Fruit fly (Drosophila melanogaster): ENCODE measurements around the gene Rcc1.
A peak's percentile ranks its signal among the peaks of the same experiment; 100 is the strongest.

Rcc1 gene

DNA sequence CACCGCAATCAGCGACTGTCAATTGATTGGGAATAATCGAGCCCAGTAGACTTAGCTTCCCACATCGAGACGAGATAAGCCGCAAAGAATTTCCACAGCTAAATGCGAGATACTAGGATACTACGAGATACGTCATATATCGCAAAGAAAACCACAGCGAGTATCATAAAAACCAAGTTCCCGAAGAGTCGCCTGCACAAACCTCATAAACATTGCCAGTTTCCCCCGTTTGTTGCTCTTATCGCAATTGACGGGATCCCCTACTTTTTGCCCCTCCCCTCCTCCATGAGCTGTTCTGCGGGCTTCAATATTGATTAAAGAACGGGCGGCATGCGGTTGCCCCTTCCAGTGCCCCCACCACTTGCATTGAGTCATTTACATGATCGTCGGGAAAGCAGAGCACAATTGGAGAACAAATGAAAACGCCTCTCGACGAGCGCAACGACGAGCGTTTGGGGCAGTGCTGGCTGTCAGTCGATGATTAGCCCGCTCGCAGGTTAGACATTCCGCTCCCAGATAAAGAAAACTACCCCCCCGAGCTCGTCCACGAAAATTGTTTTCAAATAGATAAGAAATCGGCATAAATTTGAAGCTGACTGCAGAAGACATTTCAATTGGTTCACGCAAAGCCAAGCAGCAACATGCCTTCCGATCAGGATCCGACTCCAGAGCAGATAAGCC is 10.4 kb downstream of the Rcc1 start, which contains the start of gene CG32407:
Gene CG32407, plus strand, starts transcription at position 51 of the 681 bp plus-strand sequence.
- peak; percentile 25 for TF ChIP-seq CG2875 (GFP tag; optimal IDR thresholded peaks at IDR 0.05)
- TF ChIP-seq Myb (GFP tag; optimal IDR thresholded peaks at IDR 0.05): no peak
- no peak for TF ChIP-seq CG11560 (tag; IDR thresholded peaks at IDR 0.05)
- peak; percentile 59 for TF ChIP-seq CG15601 (tag; optimal IDR thresholded peaks at IDR 0.05)
- TF ChIP-seq ssp (GFP tag; IDR thresholded peaks at IDR 0.05): no peak
- no peak; the same call in 2 of the 3 replicates for TF ChIP-seq ci (GFP tag; IDR thresholded peaks at IDR 0.05)
- TF ChIP-seq CG9876 (GFP tag; optimal IDR thresholded peaks at IDR 0.05): no peak
- no peak for TF ChIP-seq CG3995 (GFP tag; optimal IDR thresholded peaks at IDR 0.05)
- TF ChIP-seq fu2 (GFP tag; optimal IDR thresholded peaks at IDR 0.05): no peak
- TF ChIP-seq twi (tag; optimal IDR thresholded peaks at IDR 0.05): no peak
- no peak for TF ChIP-seq stc (GFP tag; IDR thresholded peaks at IDR 0.05)
- TF ChIP-seq Six4 (GFP tag; optimal IDR thresholded peaks at IDR 0.05): no peak
- TF ChIP-seq TFAM (GFP tag; optimal IDR thresholded peaks at IDR 0.05): no peak
- no peak for TF ChIP-seq chif (GFP tag; optimal IDR thresholded peaks at IDR 0.05)
- TF ChIP-seq kay (GFP tag; optimal IDR thresholded peaks at IDR 0.05): peak; percentile 62
- no peak for TF ChIP-seq Dfd (GFP tag; optimal IDR thresholded peaks at IDR 0.05)
- no peak for TF ChIP-seq ttk (GFP tag; IDR thresholded peaks at IDR 0.05)
- TF ChIP-seq CG3407 (GFP tag; optimal IDR thresholded peaks at IDR 0.05): peak; percentile 34
- no peak for TF ChIP-seq Xbp1 (GFP tag; optimal IDR thresholded peaks at IDR 0.05)
- no peak for TF ChIP-seq Neu2 (GFP tag; optimal IDR thresholded peaks at IDR 0.05; ENCODE audit: borderline replicate concordance)
- no peak for TF ChIP-seq caup (GFP tag; optimal IDR thresholded peaks at IDR 0.05; ENCODE audit: severe bottlenecking)
- TF ChIP-seq usp (GFP tag; optimal IDR thresholded peaks at IDR 0.05): no peak
- TF ChIP-seq gsb-n (tag; optimal IDR thresholded peaks at IDR 0.05): no peak
- TF ChIP-seq lilli (GFP tag; optimal IDR thresholded peaks at IDR 0.05): no peak
- TF ChIP-seq Mad (GFP tag; optimal IDR thresholded peaks at IDR 0.05): no peak
- no peak for TF ChIP-seq Lim3 (GFP tag; IDR thresholded peaks at IDR 0.05)
- no peak for TF ChIP-seq Scr (GFP tag; IDR thresholded peaks at IDR 0.05; ENCODE audit: partially characterized antibody)
- TF ChIP-seq tx (GFP tag; optimal IDR thresholded peaks at IDR 0.05): no peak
- TF ChIP-seq exex (tag; optimal IDR thresholded peaks at IDR 0.05): peak; percentile 58
- TF ChIP-seq YL-1 (GFP tag; optimal IDR thresholded peaks at IDR 0.05): no peak
- no peak for TF ChIP-seq ara (GFP tag; IDR thresholded peaks at IDR 0.05)
- TF ChIP-seq MESR4 (GFP tag; optimal IDR thresholded peaks at IDR 0.05): no peak
- TF ChIP-seq eyg (GFP tag; optimal IDR thresholded peaks at IDR 0.05): no peak
- no peak for TF ChIP-seq H2.0 (GFP tag; IDR thresholded peaks at IDR 0.05)
- no peak for TF ChIP-seq Poxn (GFP tag; IDR thresholded peaks at IDR 0.05)
- TF ChIP-seq Hmr (GFP tag; optimal IDR thresholded peaks at IDR 0.05): no peak
- no peak for TF ChIP-seq CG14667 (GFP tag; IDR thresholded peaks at IDR 0.05)
- no peak for TF ChIP-seq CG33557 (GFP tag; optimal IDR thresholded peaks at IDR 0.05)
- TF ChIP-seq crp (GFP tag; optimal IDR thresholded peaks at IDR 0.05): no peak
- TF ChIP-seq CG6854 (GFP tag; optimal IDR thresholded peaks at IDR 0.05): no peak
- no peak for TF ChIP-seq CG14860 (GFP tag; IDR thresholded peaks at IDR 0.05; ENCODE audit: partially characterized antibody)
- TF ChIP-seq CG6791 (GFP tag; IDR thresholded peaks at IDR 0.05; ENCODE audit: partially characterized antibody): no peak
- no peak for TF ChIP-seq mam (GFP tag; optimal IDR thresholded peaks at IDR 0.05)
- no peak for TF ChIP-seq tll (GFP tag; optimal IDR thresholded peaks at IDR 0.05)
- no peak for TF ChIP-seq corto (GFP tag; optimal IDR thresholded peaks at IDR 0.05)
- TF ChIP-seq CG15696 (tag; optimal IDR thresholded peaks at IDR 0.05): no peak
- peak; percentile 97 for TF ChIP-seq sug (tag; optimal IDR thresholded peaks at IDR 0.05)
- no peak for TF ChIP-seq p53 (GFP tag; optimal IDR thresholded peaks at IDR 0.05)
- peak; percentile 4 for TF ChIP-seq sqz (GFP tag; optimal IDR thresholded peaks at IDR 0.05)
- no peak for TF ChIP-seq CG18011 (GFP tag; optimal IDR thresholded peaks at IDR 0.05)

All from whole organism, embryonic.